Worm (Caenorhabditis elegans): Measurements from ENCODE around the gene T13F3.8.

DNA sequence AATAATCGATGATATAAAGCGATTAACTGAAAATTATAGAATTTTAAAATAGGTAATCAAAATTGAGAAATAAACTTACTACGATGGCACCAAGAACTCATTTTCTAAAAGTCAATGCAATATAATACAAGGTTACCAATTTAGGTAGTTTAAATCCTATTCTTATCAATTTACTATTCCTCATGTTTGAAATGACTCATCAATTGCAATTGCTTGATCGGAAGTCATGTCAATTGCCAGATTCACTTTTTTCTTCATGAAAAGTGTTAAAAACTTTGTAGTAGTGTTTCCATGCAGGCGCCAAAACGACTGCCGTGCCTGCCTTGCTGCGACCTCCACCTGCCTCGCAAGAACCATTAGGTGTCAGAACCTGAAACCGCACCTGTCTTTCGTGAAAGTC is 43.0 kb upstream of the T13F3.8 start, which contains the start of gene F11A5.13:
- no peak for TF ChIP-seq unc-39 (tag; optimal IDR thresholded peaks at IDR 0.05)
- TF ChIP-seq zag-1 (tag; optimal IDR thresholded peaks at IDR 0.05) = no peak
- no peak for TF ChIP-seq egl-27 (tag; optimal IDR thresholded peaks at IDR 0.05)
- no peak for TF ChIP-seq nhr-23 (tag; optimal IDR thresholded peaks at IDR 0.05)
- TF ChIP-seq ceh-16 (tag; optimal IDR thresholded peaks at IDR 0.05) = no peak
- no peak for TF ChIP-seq ceh-28 (tag; optimal IDR thresholded peaks at IDR 0.05)
- TF ChIP-seq nhr-25 (tag; optimal IDR thresholded peaks at IDR 0.05) = no peak
- TF ChIP-seq nhr-237 (tag; optimal IDR thresholded peaks at IDR 0.05) = no peak
- TF ChIP-seq nhr-77 (tag; optimal IDR thresholded peaks at IDR 0.05) = no peak
- TF ChIP-seq pqm-1 (tag; optimal IDR thresholded peaks at IDR 0.05) = no peak
- no peak for TF ChIP-seq unc-62 (GFP tag; optimal IDR thresholded peaks at IDR 0.05)
- TF ChIP-seq lin-15B (tag; optimal IDR thresholded peaks at IDR 0.05) = no peak
- no peak for TF ChIP-seq nhr-11 (tag; optimal IDR thresholded peaks at IDR 0.05)
